Fruit fly (Drosophila melanogaster) whole organism, embryonic: ENCODE results near the gene ND-39.

Experiments
- Aef1 ChIP-seq: fragments of 200-800 bp; sonication (Bioruptor generic); IDR thresholded peaks from 3 replicates; pipeline ENCODE4 v1.3.6; 2022; ENCODE audit warnings: missing biosample characterization, missing genetic modification characterization
- CG10147 ChIP-seq: fragments of 200-800 bp; sonication (Bioruptor generic); optimal IDR thresholded peaks from 2 replicates; lab custom pipeline; 2019; ENCODE audit warnings: missing biosample characterization, mild to moderate bottlenecking, missing genetic modification characterization, moderate library complexity
- CG10543 ChIP-seq: fragments of 200-800 bp; sonication (Bioruptor generic); optimal IDR thresholded peaks from 3 replicates; lab custom pipeline; 2017; ENCODE audit warnings: missing biosample characterization, mild to moderate bottlenecking, missing genetic modification characterization, moderate library complexity
- CG15011 ChIP-seq: fragments of 200-800 bp; sonication (Bioruptor generic); optimal IDR thresholded peaks from 3 replicates; lab custom pipeline; 2018; ENCODE audit warnings: missing biosample characterization, mild to moderate bottlenecking, missing genetic modification characterization
- CG1529 ChIP-seq: fragments of 200-800 bp; sonication (Bioruptor generic); optimal IDR thresholded peaks from 3 replicates; lab custom pipeline; 2018; ENCODE audit warnings: missing biosample characterization, missing genetic modification characterization
- CG15514 ChIP-seq: fragments of 200-800 bp; sonication (Bioruptor generic); optimal IDR thresholded peaks from 3 replicates; lab custom pipeline; 2017; ENCODE audit warnings: missing biosample characterization, missing genetic modification characterization, mild to moderate bottlenecking, moderate library complexity, missing genetic modification reagents
- CG16813 ChIP-seq: fragments of 200-800 bp; sonication (Bioruptor generic); IDR thresholded peaks from 3 replicates; pipeline ENCODE4 v1.3.6; 2022; ENCODE audit warnings: missing biosample characterization, missing genetic modification characterization; ENCODE audit not compliant: partially characterized antibody
- CG17829 ChIP-seq: fragments of 200-800 bp; optimal IDR thresholded peaks from 2 replicates; lab custom pipeline; 2019; ENCODE audit warnings: missing biosample characterization, mild to moderate bottlenecking, missing genetic modification characterization, moderate library complexity
- CG18011 ChIP-seq: fragments of 200-800 bp; sonication (Bioruptor generic); optimal IDR thresholded peaks from 2 replicates; lab custom pipeline; 2017; ENCODE audit warnings: missing biosample characterization, missing genetic modification characterization, mild to moderate bottlenecking, moderate library complexity, missing genotype
- CG18262 ChIP-seq: fragments of 200-800 bp; optimal IDR thresholded peaks from 3 replicates; lab custom pipeline; 2019; ENCODE audit warnings: missing biosample characterization, mild to moderate bottlenecking, missing genetic modification characterization, moderate library complexity
- CG32532 ChIP-seq: fragments of 200-800 bp; sonication (Bioruptor generic); IDR thresholded peaks from 2 replicates; pipeline ENCODE4 v1.3.6; 2022; ENCODE audit warnings: missing biosample characterization, missing genetic modification characterization
- CG34224 ChIP-seq: fragments of 200-800 bp; sonication (Bioruptor generic); IDR thresholded peaks from 3 replicates; pipeline ENCODE4 v1.3.6; 2022; ENCODE audit warnings: missing biosample characterization, missing genetic modification characterization; ENCODE audit not compliant: partially characterized antibody
- CG34376 ChIP-seq: fragments of 200-800 bp; sonication (Bioruptor generic); optimal IDR thresholded peaks from 2 replicates; lab custom pipeline; 2018; ENCODE audit warnings: missing biosample characterization, mild to moderate bottlenecking, missing genetic modification characterization
- CG3847 ChIP-seq: fragments of 200-800 bp; sonication (Bioruptor generic); IDR thresholded peaks from 2 replicates; pipeline ENCODE4 v1.3.6; 2022; ENCODE audit warnings: missing biosample characterization, missing genetic modification characterization
- CG4360 ChIP-seq: fragments of 200-800 bp; sonication (Bioruptor generic); IDR thresholded peaks from 2 replicates; pipeline ENCODE4 v1.3.6; 2022; ENCODE audit warnings: missing biosample characterization, missing genetic modification characterization
- CG8290 ChIP-seq, 3 experiments: fragments of 200-800 bp; sonication (Bioruptor generic); optimal IDR thresholded peaks; 2 replicates each; lab custom pipeline; 2016 to 2019; ENCODE audit warnings: missing biosample characterization in 3 of 3, missing genetic modification characterization in 3 of 3, mild to moderate bottlenecking in 2 of 3, moderate library complexity in 1 of 3
- CG9817 ChIP-seq: fragments of 200-800 bp; sonication (Bioruptor generic); optimal IDR thresholded peaks from 2 replicates; lab custom pipeline; 2018; ENCODE audit warnings: missing biosample characterization, mild to moderate bottlenecking, missing genetic modification characterization, moderate library complexity
- CG9932 ChIP-seq: fragments of 200-800 bp; sonication (Bioruptor generic); IDR thresholded peaks from 2 replicates; pipeline ENCODE4 v1.3.6; 2022; ENCODE audit warnings: missing biosample characterization, missing genetic modification characterization
- CkIIα-i1 ChIP-seq: fragments of 200-800 bp; sonication (Bioruptor generic); IDR thresholded peaks from 2 replicates; pipeline ENCODE4 v1.3.6; 2022; ENCODE audit warnings: missing biosample characterization, missing genetic modification characterization
- D ChIP-seq, 2 experiments: fragments of 200-800 bp in 1 of 2; fragments of >200 bp in 1 of 2; sonication (Bioruptor generic) in 1 of 2; optimal IDR thresholded peaks; 2 replicates in 1 of 2; 3 replicates in 1 of 2; lab custom pipeline; 2017; ENCODE audit warnings: mild to moderate bottlenecking in 1 of 2, missing biosample characterization in 1 of 2, missing genetic modification characterization in 1 of 2, missing genetic modification reagents in 1 of 2
- Dfd ChIP-seq, 2 experiments: fragments of >200 bp; optimal IDR thresholded peaks; 2 replicates each; lab custom pipeline; 2017; ENCODE audit warnings: missing biosample characterization in 2 of 2, missing genetic modification characterization in 2 of 2
- E2f2 ChIP-seq: fragments of 200-800 bp; sonication (Bioruptor generic); IDR thresholded peaks from 2 replicates; pipeline ENCODE4 v1.3.6; 2022; ENCODE audit warnings: missing biosample characterization, missing genetic modification characterization
- HLHmδ ChIP-seq: fragments of 200-800 bp; sonication (Bioruptor generic); optimal IDR thresholded peaks from 2 replicates; lab custom pipeline; 2018; ENCODE audit warnings: missing biosample characterization, mild to moderate bottlenecking, missing genetic modification characterization, moderate library complexity
- HmgD ChIP-seq: fragments of 200-800 bp; sonication (Bioruptor generic); optimal IDR thresholded peaks from 3 replicates; lab custom pipeline; 2016; ENCODE audit warnings: missing biosample characterization, missing genetic modification characterization
- HmgZ ChIP-seq: fragments of 200-800 bp; sonication (Bioruptor generic); optimal IDR thresholded peaks from 2 replicates; lab custom pipeline; 2018; ENCODE audit warnings: missing biosample characterization, mild to moderate bottlenecking, missing genetic modification characterization
- Hmr ChIP-seq: fragments of 200-800 bp; sonication (Bioruptor generic); optimal IDR thresholded peaks from 3 replicates; lab custom pipeline; 2017; ENCODE audit warnings: mild to moderate bottlenecking, missing biosample characterization, missing genetic modification reagents, missing genetic modification characterization
- Hmx ChIP-seq: fragments of 200-800 bp; sonication (Bioruptor generic); optimal IDR thresholded peaks from 2 replicates; lab custom pipeline; 2016; ENCODE audit warnings: missing biosample characterization, missing genetic modification characterization
- Lhr ChIP-seq: fragments of 200-800 bp; sonication (Bioruptor generic); optimal IDR thresholded peaks from 3 replicates; lab custom pipeline; 2017; ENCODE audit warnings: mild to moderate bottlenecking, missing biosample characterization, missing genetic modification reagents, missing genetic modification characterization
- Myb ChIP-seq: fragments of 200-800 bp; sonication (Bioruptor generic); optimal IDR thresholded peaks from 2 replicates; lab custom pipeline; 2016; ENCODE audit warnings: missing biosample characterization, missing genetic modification characterization
- Xbp1 ChIP-seq: fragments of 200-800 bp; sonication (Bioruptor generic); optimal IDR thresholded peaks from 3 replicates; lab custom pipeline; 2016; ENCODE audit warnings: missing biosample characterization, mild to moderate bottlenecking, missing genetic modification characterization
- YL-1 ChIP-seq: fragments of 200-800 bp; sonication (Bioruptor generic); optimal IDR thresholded peaks from 3 replicates; lab custom pipeline; 2017; ENCODE audit warnings: missing biosample characterization, mild to moderate bottlenecking, missing genetic modification characterization
- bab2 ChIP-seq: fragments of 200-800 bp; sonication (Bioruptor generic); optimal IDR thresholded peaks from 2 replicates; lab custom pipeline; 2016; ENCODE audit warnings: missing biosample characterization, missing genetic modification characterization
- caup ChIP-seq: fragments of 200-800 bp; sonication (Bioruptor generic); optimal IDR thresholded peaks from 3 replicates; lab custom pipeline; 2017; ENCODE audit warnings: missing biosample characterization, mild to moderate bottlenecking, missing genetic modification characterization, moderate library complexity; ENCODE audit not compliant: severe bottlenecking
- cg ChIP-seq: fragments of 200-800 bp; sonication (Bioruptor generic); optimal IDR thresholded peaks from 3 replicates; lab custom pipeline; 2019; ENCODE audit warnings: missing biosample characterization, mild to moderate bottlenecking, missing genetic modification characterization, moderate library complexity
- chinmo ChIP-seq: fragments of 200-800 bp; sonication (Bioruptor generic); IDR thresholded peaks from 4 replicates; pipeline ENCODE4 v1.3.6; 2022; ENCODE audit warnings: missing biosample characterization, missing genetic modification characterization; ENCODE audit not compliant: partially characterized antibody
- chm ChIP-seq: fragments of 200-800 bp; sonication (Bioruptor generic); IDR thresholded peaks from 2 replicates; pipeline ENCODE4 v1.3.6; 2022; ENCODE audit warnings: missing biosample characterization, missing genetic modification characterization
- dimm ChIP-seq: fragments of 200-800 bp; sonication (Bioruptor generic); IDR thresholded peaks from 2 replicates; pipeline ENCODE4 v1.3.6; 2022; ENCODE audit warnings: missing biosample characterization, missing genetic modification characterization
- eve ChIP-seq, 2 experiments: fragments of >200 bp; optimal IDR thresholded peaks; 2 replicates each; lab custom pipeline; 2017; ENCODE audit warnings: missing biosample characterization in 2 of 2, missing genetic modification characterization in 2 of 2
- eyg ChIP-seq: fragments of 200-800 bp; sonication (Bioruptor generic); optimal IDR thresholded peaks from 3 replicates; lab custom pipeline; 2016; ENCODE audit warnings: missing biosample characterization, missing genetic modification characterization
- kni ChIP-seq: fragments of 200-800 bp; sonication (Bioruptor generic); optimal IDR thresholded peaks from 3 replicates; lab custom pipeline; 2017; ENCODE audit warnings: mild to moderate bottlenecking, missing biosample characterization, missing genetic modification reagents, missing genetic modification characterization
- lbe ChIP-seq: fragments of 200-800 bp; sonication (Bioruptor generic); optimal IDR thresholded peaks from 2 replicates; lab custom pipeline; 2016; ENCODE audit warnings: missing biosample characterization, mild to moderate bottlenecking, missing genetic modification characterization
- phol ChIP-seq: fragments of 200-800 bp; sonication (Bioruptor generic); optimal IDR thresholded peaks from 3 replicates; lab custom pipeline; 2018; ENCODE audit warnings: missing biosample characterization, mild to moderate bottlenecking, missing genetic modification characterization, moderate library complexity
- psq ChIP-seq: fragments of 200-800 bp; sonication (Bioruptor generic); optimal IDR thresholded peaks from 2 replicates; lab custom pipeline; 2017; ENCODE audit warnings: missing biosample characterization, missing genetic modification characterization
- pzg ChIP-seq: fragments of 200-800 bp; sonication (Bioruptor generic); optimal IDR thresholded peaks from 3 replicates; lab custom pipeline; 2018; ENCODE audit warnings: missing biosample characterization, mild to moderate bottlenecking, missing genetic modification characterization, moderate library complexity
- sens ChIP-seq: fragments of 200-800 bp; sonication (Bioruptor generic); peaks from one replicate; lab custom pipeline; 2016; ENCODE audit warnings: missing biosample characterization, missing genetic modification characterization
- tna ChIP-seq: fragments of 200-800 bp; sonication (Bioruptor generic); IDR thresholded peaks from 2 replicates; pipeline ENCODE4 v1.3.6; 2022; ENCODE audit warnings: missing biosample characterization, missing genetic modification characterization; ENCODE audit not compliant: partially characterized antibody
- z ChIP-seq: fragments of 200-800 bp; sonication (Bioruptor generic); IDR thresholded peaks from 3 replicates; pipeline ENCODE4 v1.3.6; 2022; ENCODE audit warnings: missing biosample characterization, missing genetic modification characterization
- zfh1 ChIP-seq: fragments of 200-800 bp; sonication (Bioruptor generic); IDR thresholded peaks from 3 replicates; pipeline ENCODE4 v1.3.6; 2022; ENCODE audit warnings: missing biosample characterization, missing genetic modification characterization

The ND-39 gene

dm6 chr3L:20518805-20519503 lies 27.1 kb downstream of the ND-39 start, which contains the start of gene BNIP3 (continued):
- TF ChIP-seq CG34376 = peak; percentile 59
- no peak for TF ChIP-seq HmgD (GFP tag; lab: Kevin White, UChicago)
- peak; percentile 58 for TF ChIP-seq psq (GFP tag; lab: Kevin White, UChicago)
- peak; percentile 6 for TF ChIP-seq Xbp1
- peak in 1 of 2 experiments; percentile 68 for TF ChIP-seq eve (GFP tag; optimal IDR thresholded peaks at IDR 0.05; lab: Kevin White, UChicago)
- peak; percentile 77 for TF ChIP-seq cg (GFP tag; lab: Kevin White, UChicago)
- TF ChIP-seq Hmx = no peak
- no peak for TF ChIP-seq Dfd (GFP tag; optimal IDR thresholded peaks at IDR 0.05; lab: Kevin White, UChicago)
- peak; percentile 72 for TF ChIP-seq CG4360 (GFP tag; lab: Robert Waterston, UW)
- TF ChIP-seq z (GFP tag; lab: Robert Waterston, UW) = no peak
- peak; percentile 30 for TF ChIP-seq CG15514 (GFP tag; lab: Kevin White, UChicago)
- no peak for TF ChIP-seq bab2 (GFP tag; lab: Kevin White, UChicago)
- TF ChIP-seq HLHmδ (GFP tag; lab: Kevin White, UChicago) = peak; percentile 40
- TF ChIP-seq dimm = no peak
- TF ChIP-seq caup (GFP tag; lab: Kevin White, UChicago) = no peak
- no peak for TF ChIP-seq eyg
- peak; percentile 11; the same call in 1 of the 2 replicates for TF ChIP-seq chm (GFP tag; lab: Robert Waterston, UW)
- TF ChIP-seq YL-1 (GFP tag; lab: Kevin White, UChicago) = peak; percentile 93
- no peak for TF ChIP-seq zfh1 (GFP tag; lab: Robert Waterston, UW)
- TF ChIP-seq sens = peak; percentile 46
- TF ChIP-seq CG8290 (GFP tag; optimal IDR thresholded peaks at IDR 0.05; lab: Kevin White, UChicago) = no peak
- peak in 1 of 2 experiments; percentile 68 for TF ChIP-seq CG8290 (tag; optimal IDR thresholded peaks at IDR 0.05; lab: Kevin White, UChicago)
- TF ChIP-seq CG32532 (GFP tag; lab: Robert Waterston, UW) = no peak
- TF ChIP-seq Aef1 = peak; percentile 23; the same call in 1 of the 3 replicates
- TF ChIP-seq lbe (GFP tag; lab: Kevin White, UChicago) = peak; percentile 12
- TF ChIP-seq CG3847 (GFP tag; lab: Robert Waterston, UW) = peak; percentile 35; the same call in 1 of the 2 replicates
- no peak for TF ChIP-seq CG16813 (GFP tag; lab: Robert Waterston, UW)
- peak; percentile 80 for TF ChIP-seq pzg (GFP tag; lab: Kevin White, UChicago)
- peak; percentile 95 for TF ChIP-seq Myb (GFP tag; lab: Kevin White, UChicago)
- no peak for TF ChIP-seq tna (GFP tag; lab: Robert Waterston, UW)
- peak; percentile 85 for TF ChIP-seq E2f2 (GFP tag; lab: Robert Waterston, UW)
- peak; percentile 68 for TF ChIP-seq CG10543 (GFP tag; lab: Kevin White, UChicago)
- no peak for TF ChIP-seq CkIIα-i1 (GFP tag; lab: Robert Waterston, UW)
- peak; percentile 5 for TF ChIP-seq kni (GFP tag; lab: Kevin White, UChicago)
- no peak for TF ChIP-seq CG18011 (GFP tag; lab: Kevin White, UChicago)
- TF ChIP-seq CG34224 = no peak
- peak; percentile 18 for TF ChIP-seq CG17829
- no peak for TF ChIP-seq CG18262 (tag; lab: Kevin White, UChicago)
- TF ChIP-seq HmgZ (tag; lab: Kevin White, UChicago) = peak; percentile 47
- TF ChIP-seq CG9932 (GFP tag; lab: Robert Waterston, UW) = no peak
- no peak for TF ChIP-seq CG9817
- peak; percentile 24 for TF ChIP-seq Hmr
- no peak for TF ChIP-seq CG1529
- no peak for TF ChIP-seq CG15011
- TF ChIP-seq CG10147 (GFP tag; lab: Kevin White, UChicago) = peak; percentile 51
- TF ChIP-seq chinmo (GFP tag; lab: Robert Waterston, UW) = peak; percentile 85; the same call in 2 of the 4 replicates
- peak; percentile 38 for TF ChIP-seq Lhr (GFP tag; lab: Kevin White, UChicago)
- peak; percentile 44 for TF ChIP-seq D (optimal IDR thresholded peaks at IDR 0.05; lab: Kevin White, UChicago)
- no peak for TF ChIP-seq D (GFP tag; optimal IDR thresholded peaks at IDR 0.05; lab: Kevin White, UChicago)
- peak; percentile 22 for TF ChIP-seq phol (tag; lab: Kevin White, UChicago)
